Fruit fly (Drosophila melanogaster) whole organism, prepupa: ENCODE measurements around the gene Irk1.

Experiments
- CG15336 ChIP-seq: fragments of 200-800 bp; sonication (Bioruptor generic); IDR thresholded peaks from 2 replicates; pipeline ENCODE4 v1.3.6; 2022; ENCODE audit warnings: missing biosample characterization, missing genetic modification characterization
- CG8119 ChIP-seq: fragments of 200-800 bp; sonication (Bioruptor generic); IDR thresholded peaks from 3 replicates; pipeline ENCODE4 v1.3.6; 2022; ENCODE audit warnings: missing biosample characterization, missing genetic modification characterization
- Ets21C ChIP-seq: fragments of 200-800 bp; sonication (Bioruptor generic); optimal IDR thresholded peaks from 3 replicates; lab custom pipeline; 2016; ENCODE audit warnings: missing biosample characterization, missing genetic modification characterization
- Lpt ChIP-seq: fragments of 200-800 bp; sonication (Bioruptor generic); optimal IDR thresholded peaks from 3 replicates; lab custom pipeline; 2016; ENCODE audit warnings: missing biosample characterization, missing genetic modification characterization
- Sox102F ChIP-seq: fragments of 200-800 bp; sonication (Bioruptor generic); optimal IDR thresholded peaks from 2 replicates; lab custom pipeline; 2016; ENCODE audit warnings: missing biosample characterization, mild to moderate bottlenecking, missing genetic modification characterization
- cyc ChIP-seq: fragments of 200-800 bp; sonication (Bioruptor generic); optimal IDR thresholded peaks from 3 replicates; lab custom pipeline; 2016; ENCODE audit warnings: missing biosample characterization, missing genetic modification characterization

- no peak for TF ChIP-seq Ets21C (GFP tag; lab: Kevin White, UChicago)
- no peak for TF ChIP-seq Lpt (GFP tag; lab: Kevin White, UChicago)
- TF ChIP-seq Sox102F (GFP tag; lab: Kevin White, UChicago): peak; percentile 11
- peak; percentile 39 for TF ChIP-seq cyc
- TF ChIP-seq CG15336 (GFP tag; lab: Robert Waterston, UW): no peak
- TF ChIP-seq CG8119 (GFP tag; lab: Robert Waterston, UW): no peak
Measured at dm6 chr3R:23211745-23212254, 43.7 kb downstream of the Irk1 start.
